Fruit fly (Drosophila melanogaster): Measurements from ENCODE around the gene CG10116.
A peak's percentile ranks its signal among the peaks of the same experiment; 100 is the strongest.

Gene CG10116

dm6 chr3L:13451562-13451961, 5.5 kb downstream of the CG10116 start:
- TF ChIP-seq jim (GFP tag; optimal IDR thresholded peaks at IDR 0.05) (no peak), Mio (GFP tag; optimal IDR thresholded peaks at IDR 0.05) (no peak), foxo (GFP tag; optimal IDR thresholded peaks at IDR 0.05) (no peak), Hr78 (GFP tag; optimal IDR thresholded peaks at IDR 0.05) (no peak), Sp1 (GFP tag; optimal IDR thresholded peaks at IDR 0.05) (no peak), pan (optimal IDR thresholded peaks at IDR 0.05) (no peak), Rel (GFP tag; optimal IDR thresholded peaks at IDR 0.05) (no peak), Rel (tag; optimal IDR thresholded peaks at IDR 0.05) (no peak), sv (GFP tag; optimal IDR thresholded peaks at IDR 0.05) (no peak), OdsH (GFP tag; optimal IDR thresholded peaks at IDR 0.05) (no peak), Vsx2 (GFP tag; optimal IDR thresholded peaks at IDR 0.05; ENCODE audit: partially characterized antibody) (no peak), lola (GFP tag; optimal IDR thresholded peaks at IDR 0.05) (no peak), Dfd (GFP tag; optimal IDR thresholded peaks at IDR 0.05) (no peak), dsf (GFP tag; optimal IDR thresholded peaks at IDR 0.05; ENCODE audit: borderline replicate concordance) (no peak), woc (GFP tag; optimal IDR thresholded peaks at IDR 0.05) (no peak), ey (GFP tag; optimal IDR thresholded peaks at IDR 0.05) (no peak), psq (GFP tag; optimal IDR thresholded peaks at IDR 0.05) (no peak), CG9705 (GFP tag; optimal IDR thresholded peaks at IDR 0.05) (no peak)

dm6 chr3L:13450177-13450793, 6.8 kb downstream of the CG10116 start, which contains the start of the genes JMJD7 and CG10738:
Gene JMJD7, minus strand, starts transcription at chr3L:13450283.
Gene CG10738, plus strand, starts transcription at chr3L:13450770.
- TF ChIP-seq ey (GFP tag; optimal IDR thresholded peaks at IDR 0.05) (peak; percentile 5), Dfd (GFP tag; optimal IDR thresholded peaks at IDR 0.05) (no peak), usp (GFP tag; optimal IDR thresholded peaks at IDR 0.05) (no peak), N (GFP tag; optimal IDR thresholded peaks at IDR 0.05) (no peak), psq (GFP tag; optimal IDR thresholded peaks at IDR 0.05) (peak; percentile 27), Rel (GFP tag; optimal IDR thresholded peaks at IDR 0.05) (no peak), Rel (tag; optimal IDR thresholded peaks at IDR 0.05) (peak; percentile 16), Vsx2 (GFP tag; optimal IDR thresholded peaks at IDR 0.05; ENCODE audit: partially characterized antibody) (no peak), Dif (GFP tag; optimal IDR thresholded peaks at IDR 0.05; ENCODE audit: partially characterized antibody) (no peak), OdsH (GFP tag; optimal IDR thresholded peaks at IDR 0.05) (no peak), fru (GFP tag; optimal IDR thresholded peaks at IDR 0.05) (peak; percentile 9), sv (GFP tag; optimal IDR thresholded peaks at IDR 0.05) (no peak), GATAd (GFP tag; optimal IDR thresholded peaks at IDR 0.05) (no peak), h (GFP tag; optimal IDR thresholded peaks at IDR 0.05) (peak; percentile 44), Mio (GFP tag; optimal IDR thresholded peaks at IDR 0.05) (no peak), tai (GFP tag; optimal IDR thresholded peaks at IDR 0.05) (no peak), Hr83 (GFP tag; optimal IDR thresholded peaks at IDR 0.05; ENCODE audit: poor library complexity, severe bottlenecking) (peak; percentile 77), CrebA (GFP tag; optimal IDR thresholded peaks at IDR 0.05; ENCODE audit: borderline replicate concordance) (no peak), HLH106 (tag; optimal IDR thresholded peaks at IDR 0.05) (peak; percentile 66), Sp1 (GFP tag; optimal IDR thresholded peaks at IDR 0.05) (peak; percentile 25), br (GFP tag; optimal IDR thresholded peaks at IDR 0.05) (peak; percentile 14), CG9705 (GFP tag; optimal IDR thresholded peaks at IDR 0.05) (peak; percentile 75), rgr (GFP tag; optimal IDR thresholded peaks at IDR 0.05) (peak; percentile 36), dmrt93B (GFP tag; optimal IDR thresholded peaks at IDR 0.05) (peak; percentile 67)

dm6 chr3L:13442400-13442799, 14.6 kb downstream of the CG10116 start, which contains the start of gene cmb:
Gene cmb, plus strand, starts transcription at chr3L:13442594.
- TF ChIP-seq Mio (GFP tag; optimal IDR thresholded peaks at IDR 0.05) = no peak
- peak; percentile 84 for TF ChIP-seq jim (GFP tag; optimal IDR thresholded peaks at IDR 0.05)
- TF ChIP-seq Jra (GFP tag; optimal IDR thresholded peaks at IDR 0.05) = no peak
- TF ChIP-seq rgr (GFP tag; optimal IDR thresholded peaks at IDR 0.05) = peak; percentile 2
- TF ChIP-seq woc (GFP tag; optimal IDR thresholded peaks at IDR 0.05) = no peak
- no peak for TF ChIP-seq dmrt93B (GFP tag; optimal IDR thresholded peaks at IDR 0.05)
- TF ChIP-seq tai (GFP tag; optimal IDR thresholded peaks at IDR 0.05) = no peak
- TF ChIP-seq N (GFP tag; optimal IDR thresholded peaks at IDR 0.05) = no peak
- TF ChIP-seq Vsx2 (GFP tag; optimal IDR thresholded peaks at IDR 0.05; ENCODE audit: partially characterized antibody) = no peak
- TF ChIP-seq Hnf4 (GFP tag; optimal IDR thresholded peaks at IDR 0.05) = no peak
- no peak for TF ChIP-seq psq (GFP tag; optimal IDR thresholded peaks at IDR 0.05)
- peak; percentile 68 for TF ChIP-seq Sp1 (GFP tag; optimal IDR thresholded peaks at IDR 0.05)
- no peak for TF ChIP-seq CrebA (GFP tag; optimal IDR thresholded peaks at IDR 0.05; ENCODE audit: borderline replicate concordance)
- TF ChIP-seq Dfd (GFP tag; optimal IDR thresholded peaks at IDR 0.05) = no peak
- no peak for TF ChIP-seq GATAd (GFP tag; optimal IDR thresholded peaks at IDR 0.05)
- TF ChIP-seq Rel (GFP tag; optimal IDR thresholded peaks at IDR 0.05) = no peak
- TF ChIP-seq Rel (tag; optimal IDR thresholded peaks at IDR 0.05) = peak; percentile 33
- TF ChIP-seq CG9705 (GFP tag; optimal IDR thresholded peaks at IDR 0.05) = no peak
- no peak for TF ChIP-seq ey (GFP tag; optimal IDR thresholded peaks at IDR 0.05)
- TF ChIP-seq HLH106 (tag; optimal IDR thresholded peaks at IDR 0.05) = peak; percentile 34
- no peak for TF ChIP-seq Myc (optimal IDR thresholded peaks at IDR 0.05)
- no peak for TF ChIP-seq dl (GFP tag; optimal IDR thresholded peaks at IDR 0.05; ENCODE audit: insufficient read depth in 1 of 2, partially characterized antibody in 2 of 2)
- TF ChIP-seq pan (optimal IDR thresholded peaks at IDR 0.05) = no peak
- TF ChIP-seq lola (GFP tag; optimal IDR thresholded peaks at IDR 0.05) = no peak
- no peak for TF ChIP-seq brk (GFP tag; optimal IDR thresholded peaks at IDR 0.05)
- no peak for TF ChIP-seq fru (GFP tag; optimal IDR thresholded peaks at IDR 0.05)
- TF ChIP-seq Hr78 (GFP tag; optimal IDR thresholded peaks at IDR 0.05) = no peak
- TF ChIP-seq sage (GFP tag; optimal IDR thresholded peaks at IDR 0.05) = peak; percentile 34
- TF ChIP-seq Dif (GFP tag; optimal IDR thresholded peaks at IDR 0.05; ENCODE audit: partially characterized antibody) = no peak
- no peak for TF ChIP-seq Abd-B (GFP tag; optimal IDR thresholded peaks at IDR 0.05)
- no peak for TF ChIP-seq foxo (GFP tag; optimal IDR thresholded peaks at IDR 0.05)

All from whole organism, wandering third instar larva.